Worm (Caenorhabditis elegans): ENCODE results near the gene hsp-12.2.

- TF ChIP-seq him-1 (tag; optimal IDR thresholded peaks at IDR 0.05) (no peak), dao-5 (tag; optimal IDR thresholded peaks at IDR 0.05) (no peak), W03F9.2 (tag; optimal IDR thresholded peaks at IDR 0.05) (no peak)
Observed at ce11 chrIII:8175263-8175662, 37.4 kb downstream of the hsp-12.2 start.

All from whole organism, L4/young adult.